Fruit fly (Drosophila melanogaster) whole organism, prepupa: ENCODE results near the gene mei-P26.

Experiments
- Blimp-1 ChIP-seq: fragments of 200-800 bp; sonication (Bioruptor generic); optimal IDR thresholded peaks from 3 replicates; lab custom pipeline; 2017; ENCODE audit warnings: missing biosample characterization, missing genetic modification characterization, mild to moderate bottlenecking, moderate library complexity, missing genetic modification reagents
- CG10631 ChIP-seq: fragments of 200-800 bp; sonication (Bioruptor generic); optimal IDR thresholded peaks from 2 replicates; lab custom pipeline; 2016; ENCODE audit warnings: missing biosample characterization, missing genetic modification characterization
- CG10669 ChIP-seq: fragments of 200-800 bp; sonication (Bioruptor generic); optimal IDR thresholded peaks from 3 replicates; lab custom pipeline; 2018; ENCODE audit warnings: missing biosample characterization, mild to moderate bottlenecking, missing genetic modification characterization, moderate library complexity
- CG11294 ChIP-seq: fragments of 200-800 bp; sonication (Bioruptor generic); IDR thresholded peaks from 2 replicates; pipeline ENCODE4 v1.3.6; 2022; ENCODE audit warnings: missing biosample characterization, missing genetic modification characterization
- CG11762 ChIP-seq: fragments of 200-800 bp; sonication (Bioruptor generic); optimal IDR thresholded peaks from 3 replicates; lab custom pipeline; 2016; ENCODE audit warnings: missing biosample characterization, missing genetic modification characterization; ENCODE audit not compliant: insufficient read depth
- CG11902 ChIP-seq: fragments of 200-800 bp; sonication (Bioruptor generic); optimal IDR thresholded peaks from 3 replicates; lab custom pipeline; 2016; ENCODE audit warnings: missing biosample characterization, missing genetic modification characterization
- CG15336 ChIP-seq: fragments of 200-800 bp; sonication (Bioruptor generic); IDR thresholded peaks from 2 replicates; pipeline ENCODE4 v1.3.6; 2022; ENCODE audit warnings: missing biosample characterization, missing genetic modification characterization
- CG1621 ChIP-seq: fragments of 200-800 bp; sonication (Bioruptor generic); optimal IDR thresholded peaks from 3 replicates; lab custom pipeline; 2018; ENCODE audit warnings: missing biosample characterization, mild to moderate bottlenecking, missing genetic modification characterization
- CG3032 ChIP-seq: fragments of 200-800 bp; optimal IDR thresholded peaks from 2 replicates; lab custom pipeline; 2019; ENCODE audit warnings: missing biosample characterization, mild to moderate bottlenecking, missing genetic modification characterization, moderate library complexity
- CG34406 ChIP-seq: fragments of 200-800 bp; sonication (Bioruptor generic); optimal IDR thresholded peaks from 3 replicates; lab custom pipeline; 2016; ENCODE audit warnings: missing biosample characterization, missing genetic modification characterization
- CG4318 ChIP-seq: fragments of 200-800 bp; sonication (Bioruptor generic); optimal IDR thresholded peaks from 3 replicates; lab custom pipeline; 2017; ENCODE audit warnings: missing biosample characterization, mild to moderate bottlenecking, missing genetic modification characterization
- CG6163 ChIP-seq: fragments of 200-800 bp; sonication (Bioruptor generic); IDR thresholded peaks from 3 replicates; pipeline ENCODE4 v1.3.6; 2022; ENCODE audit warnings: missing biosample characterization, missing genetic modification characterization
- CG6792 ChIP-seq: fragments of 200-800 bp; sonication (Bioruptor generic); optimal IDR thresholded peaks from 3 replicates; lab custom pipeline; 2016; ENCODE audit warnings: missing biosample characterization, missing genetic modification characterization
- CG7368 ChIP-seq: fragments of 200-800 bp; sonication (Bioruptor generic); optimal IDR thresholded peaks from 3 replicates; lab custom pipeline; 2016; ENCODE audit warnings: missing biosample characterization, missing genetic modification characterization
- CG8119 ChIP-seq: fragments of 200-800 bp; sonication (Bioruptor generic); IDR thresholded peaks from 3 replicates; pipeline ENCODE4 v1.3.6; 2022; ENCODE audit warnings: missing biosample characterization, missing genetic modification characterization
- CG8319 ChIP-seq: fragments of 200-800 bp; sonication (Bioruptor generic); optimal IDR thresholded peaks from 3 replicates; lab custom pipeline; 2016; ENCODE audit warnings: missing biosample characterization, missing genetic modification characterization
- CG9139 ChIP-seq: fragments of 200-800 bp; sonication (Bioruptor generic); optimal IDR thresholded peaks from 3 replicates; lab custom pipeline; 2017; ENCODE audit warnings: missing biosample characterization, mild to moderate bottlenecking, missing genetic modification characterization
- Eip75B ChIP-seq: fragments of 200-800 bp; sonication (Bioruptor generic); optimal IDR thresholded peaks from 3 replicates; lab custom pipeline; 2016; ENCODE audit warnings: missing biosample characterization, missing genetic modification characterization
- Eip78C ChIP-seq: fragments of 200-800 bp; sonication (Bioruptor generic); peaks from one replicate; lab custom pipeline; 2016; ENCODE audit warnings: missing biosample characterization, missing genetic modification characterization
- Ets21C ChIP-seq: fragments of 200-800 bp; sonication (Bioruptor generic); optimal IDR thresholded peaks from 3 replicates; lab custom pipeline; 2016; ENCODE audit warnings: missing biosample characterization, missing genetic modification characterization
- Gug ChIP-seq: fragments of 200-800 bp; sonication (Bioruptor generic); IDR thresholded peaks from 2 replicates; pipeline ENCODE4 v1.3.6; 2022; ENCODE audit warnings: missing biosample characterization, missing genetic modification characterization
- Hr38 ChIP-seq: sonication (Bioruptor generic); optimal IDR thresholded peaks from 2 replicates; lab custom pipeline; 2016; ENCODE audit warnings: missing biosample characterization, missing genetic modification characterization
- Hr39 ChIP-seq: fragments of 200-800 bp; sonication (Bioruptor generic); optimal IDR thresholded peaks from 2 replicates; lab custom pipeline; 2016; ENCODE audit warnings: missing biosample characterization, missing genetic modification characterization
- Hr4 ChIP-seq: fragments of 200-800 bp; sonication (Bioruptor generic); optimal IDR thresholded peaks from 3 replicates; lab custom pipeline; 2016; ENCODE audit warnings: missing biosample characterization, missing genetic modification characterization
- Lpt ChIP-seq: fragments of 200-800 bp; sonication (Bioruptor generic); optimal IDR thresholded peaks from 3 replicates; lab custom pipeline; 2016; ENCODE audit warnings: missing biosample characterization, missing genetic modification characterization
- OdsH ChIP-seq: fragments of 200-800 bp; sonication (Bioruptor generic); optimal IDR thresholded peaks from 3 replicates; lab custom pipeline; 2016; ENCODE audit warnings: missing biosample characterization, missing genetic modification characterization
- Sox102F ChIP-seq: fragments of 200-800 bp; sonication (Bioruptor generic); optimal IDR thresholded peaks from 2 replicates; lab custom pipeline; 2016; ENCODE audit warnings: missing biosample characterization, mild to moderate bottlenecking, missing genetic modification characterization
- Sox14 ChIP-seq: fragments of 200-800 bp; sonication (Bioruptor generic); optimal IDR thresholded peaks from 3 replicates; lab custom pipeline; 2016; ENCODE audit warnings: missing biosample characterization, missing genetic modification characterization
- acj6 ChIP-seq: fragments of 200-800 bp; sonication (Bioruptor generic); optimal IDR thresholded peaks from 3 replicates; lab custom pipeline; 2016; ENCODE audit warnings: missing biosample characterization, missing genetic modification characterization
- cyc ChIP-seq: fragments of 200-800 bp; sonication (Bioruptor generic); optimal IDR thresholded peaks from 3 replicates; lab custom pipeline; 2016; ENCODE audit warnings: missing biosample characterization, missing genetic modification characterization
- eg ChIP-seq: fragments of 200-800 bp; sonication (Bioruptor generic); IDR thresholded peaks from 3 replicates; pipeline ENCODE4 v1.3.6; 2022; ENCODE audit warnings: missing biosample characterization, missing genetic modification characterization
- esn ChIP-seq: fragments of 200-800 bp; sonication (Bioruptor generic); optimal IDR thresholded peaks from 2 replicates; lab custom pipeline; 2016; ENCODE audit warnings: missing biosample characterization, mild to moderate bottlenecking, missing genetic modification characterization, moderate library complexity
- fd59A ChIP-seq: fragments of 200-800 bp; sonication (Bioruptor generic); optimal IDR thresholded peaks from 2 replicates; lab custom pipeline; 2017; ENCODE audit warnings: missing biosample characterization, mild to moderate bottlenecking, missing genetic modification characterization, missing genetic modification reagents
- fkh ChIP-seq: fragments of 200-800 bp; sonication (Bioruptor generic); optimal IDR thresholded peaks from 3 replicates; lab custom pipeline; 2017; ENCODE audit warnings: missing biosample characterization, mild to moderate bottlenecking, missing genetic modification characterization, moderate library complexity
- lz ChIP-seq: fragments of 200-800 bp; sonication (Bioruptor generic); optimal IDR thresholded peaks from 3 replicates; lab custom pipeline; 2016; ENCODE audit warnings: missing biosample characterization, missing genetic modification characterization
- net ChIP-seq: fragments of 200-800 bp; sonication (Bioruptor generic); optimal IDR thresholded peaks from 3 replicates; lab custom pipeline; 2016; ENCODE audit warnings: missing biosample characterization, missing genetic modification characterization
- pdm3 ChIP-seq: fragments of 200-800 bp; sonication (Bioruptor generic); optimal IDR thresholded peaks from 3 replicates; lab custom pipeline; 2016; ENCODE audit warnings: missing biosample characterization, missing genetic modification characterization
- salr ChIP-seq, 2 experiments: fragments of 200-800 bp; sonication (Bioruptor generic); optimal IDR thresholded peaks; 3 replicates each; lab custom pipeline; 2016 to 2018; ENCODE audit warnings: missing biosample characterization in 2 of 2, missing genetic modification characterization in 2 of 2, mild to moderate bottlenecking in 1 of 2
- spab ChIP-seq: fragments of 200-800 bp; sonication (Bioruptor generic); optimal IDR thresholded peaks from 2 replicates; lab custom pipeline; 2017; ENCODE audit warnings: missing biosample characterization, mild to moderate bottlenecking, missing genetic modification characterization, missing genetic modification reagents
- ss ChIP-seq, 2 experiments: fragments of 200-800 bp; sonication (Bioruptor generic); optimal IDR thresholded peaks; 2 replicates in 1 of 2; 3 replicates in 1 of 2; lab custom pipeline; 2017 to 2018; ENCODE audit warnings: mild to moderate bottlenecking in 2 of 2, missing biosample characterization in 2 of 2, missing genetic modification characterization in 2 of 2, moderate library complexity in 1 of 2
- svp ChIP-seq: fragments of 200-800 bp; sonication (Bioruptor generic); peaks from one replicate; lab custom pipeline; 2016; ENCODE audit warnings: missing biosample characterization, missing genetic modification characterization
- topi ChIP-seq: fragments of 200-800 bp; sonication (Bioruptor generic); optimal IDR thresholded peaks from 3 replicates; lab custom pipeline; 2016; ENCODE audit warnings: missing biosample characterization, missing genetic modification characterization
- vri ChIP-seq: fragments of 200-800 bp; sonication (Bioruptor generic); optimal IDR thresholded peaks from 3 replicates; lab custom pipeline; 2016; ENCODE audit warnings: missing biosample characterization, mild to moderate bottlenecking, missing genetic modification characterization

The mei-P26 gene

dm6 chrX:9190555-9191184 is 27.6 kb downstream of the mei-P26 start, which contains the start of gene CG12115:
TSS of gene CG12115 (minus strand) at chrX:9190605.
- TF ChIP-seq Blimp-1 (GFP tag; lab: Kevin White, UChicago), result no peak
- no peak for TF ChIP-seq Ets21C
- TF ChIP-seq eg (GFP tag; lab: Robert Waterston, UW), result no peak
- TF ChIP-seq vri (GFP tag; lab: Kevin White, UChicago), result peak; percentile 13

- no peak for TF ChIP-seq ss (GFP tag; optimal IDR thresholded peaks at IDR 0.05; lab: Kevin White, UChicago)
- no peak for TF ChIP-seq CG9139 (GFP tag; lab: Kevin White, UChicago)
- no peak for TF ChIP-seq CG34406 (GFP tag; lab: Kevin White, UChicago)
- TF ChIP-seq, all 60 proteins: peak for 0
These were observed 28.3 kb downstream of the mei-P26 start, which contains the start of gene CG12057 for dm6 chrX:9191357-9191756. TSS of gene CG12057 (plus strand) at chrX:9191657.

DNA sequence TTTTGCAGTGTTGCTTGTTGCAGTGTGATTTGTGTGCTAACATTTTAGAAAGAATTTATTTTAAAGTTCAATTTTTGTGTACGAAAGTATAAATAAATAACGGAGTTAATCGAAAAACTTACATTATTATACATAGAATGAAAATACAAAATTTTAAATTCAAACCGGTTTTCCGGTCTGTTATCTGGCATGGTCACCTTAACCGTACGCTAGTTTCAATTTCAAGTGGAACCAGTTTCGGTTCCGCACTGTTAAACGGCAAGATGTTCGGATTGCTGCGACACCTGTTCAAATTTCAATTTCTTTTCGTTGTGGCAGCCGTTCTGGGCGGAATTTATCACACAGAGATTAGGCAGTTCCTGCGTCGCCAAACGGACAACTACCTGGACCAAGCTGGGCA is 29.4 kb downstream of the mei-P26 start, which contains the start of gene CG12056:
Gene CG12056 (plus strand): TSS at position 241 of the 400 bp plus-strand sequence.
- TF ChIP-seq Eip78C (peak; percentile 9), net (GFP tag; lab: Kevin White, UChicago) (no peak), CG11902 (GFP tag; lab: Kevin White, UChicago) (no peak), CG6163 (GFP tag; lab: Robert Waterston, UW) (no peak), fd59A (GFP tag; lab: Kevin White, UChicago) (no peak)
- TF ChIP-seq, all 60 proteins: peak for 1

DNA sequence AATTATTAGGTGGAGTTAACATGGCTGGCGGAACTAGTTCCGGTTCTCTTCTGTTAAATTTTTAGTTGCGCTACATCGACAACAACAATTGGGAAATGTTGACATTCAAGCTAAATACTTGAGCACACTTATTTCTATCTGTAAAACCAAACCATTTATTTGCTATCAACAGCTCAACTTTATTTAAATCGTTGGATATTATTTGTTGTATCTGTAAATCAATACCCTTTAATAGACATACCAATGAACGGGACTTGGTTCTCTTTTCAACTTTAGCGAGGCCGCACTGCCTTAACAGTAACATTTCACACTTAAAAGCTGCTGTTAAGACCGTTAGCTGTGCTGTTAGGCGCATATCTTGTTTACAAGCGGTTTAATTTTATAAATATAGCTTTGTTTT is 30.5 kb downstream of the mei-P26 start, which contains the start of gene CG12106:
Gene CG12106 (plus strand): TSS at position 295 of the 400 bp plus-strand sequence.
- TF ChIP-seq pdm3 (GFP tag; lab: Kevin White, UChicago), result peak; percentile 62
- peak; percentile 38 for TF ChIP-seq CG6792
- TF ChIP-seq Blimp-1 (GFP tag; lab: Kevin White, UChicago), result no peak
- peak; percentile 52 for TF ChIP-seq CG15336 (GFP tag; lab: Robert Waterston, UW)
- peak; percentile 17 for TF ChIP-seq CG10631 (GFP tag; lab: Kevin White, UChicago)
- TF ChIP-seq Hr39 (GFP tag; lab: Kevin White, UChicago), result peak; percentile 64
- TF ChIP-seq lz, result peak; percentile 63
- TF ChIP-seq CG11762 (GFP tag; lab: Kevin White, UChicago), result peak; percentile 21
- peak; percentile 60 for TF ChIP-seq topi (GFP tag; lab: Kevin White, UChicago)
- no peak for TF ChIP-seq salr (GFP tag; optimal IDR thresholded peaks at IDR 0.05; lab: Kevin White, UChicago)
- TF ChIP-seq Sox14, result peak; percentile 45
- TF ChIP-seq OdsH (GFP tag; lab: Kevin White, UChicago), result peak; percentile 60
- TF ChIP-seq esn (GFP tag; lab: Kevin White, UChicago), result peak; percentile 56
- peak; percentile 60 for TF ChIP-seq Hr4 (GFP tag; lab: Kevin White, UChicago)
- no peak for TF ChIP-seq Lpt (GFP tag; lab: Kevin White, UChicago)
- TF ChIP-seq CG1621, result peak; percentile 31
- TF ChIP-seq CG34406 (GFP tag; lab: Kevin White, UChicago), result no peak
- no peak for TF ChIP-seq svp (GFP tag; lab: Kevin White, UChicago)
- TF ChIP-seq net (GFP tag; lab: Kevin White, UChicago), result no peak
- TF ChIP-seq ss (GFP tag; optimal IDR thresholded peaks at IDR 0.05; lab: Kevin White, UChicago), result no peak
- no peak for TF ChIP-seq CG9139 (GFP tag; lab: Kevin White, UChicago)
- peak; percentile 53 for TF ChIP-seq CG10669
- peak; percentile 87 for TF ChIP-seq Eip78C
- peak; percentile 5 for TF ChIP-seq CG8319 (GFP tag; lab: Kevin White, UChicago)
- peak; percentile 56 for TF ChIP-seq CG3032 (tag; lab: Kevin White, UChicago)
- TF ChIP-seq CG8119 (GFP tag; lab: Robert Waterston, UW), result no peak
- TF ChIP-seq spab (GFP tag; lab: Kevin White, UChicago), result no peak
- TF ChIP-seq Ets21C, result peak; percentile 47
- TF ChIP-seq fd59A (GFP tag; lab: Kevin White, UChicago), result no peak
- TF ChIP-seq CG11902 (GFP tag; lab: Kevin White, UChicago), result peak; percentile 7
- no peak for TF ChIP-seq CG7368 (GFP tag; lab: Kevin White, UChicago)
- TF ChIP-seq Hr38 (GFP tag; lab: Kevin White, UChicago), result no peak
- TF ChIP-seq cyc, result peak; percentile 65
- peak; percentile 42 for TF ChIP-seq Eip75B (GFP tag; lab: Kevin White, UChicago)
- TF ChIP-seq Sox102F (GFP tag; lab: Kevin White, UChicago), result no peak
- peak; percentile 72 for TF ChIP-seq fkh
- TF ChIP-seq CG4318 (GFP tag; lab: Kevin White, UChicago), result peak; percentile 37
- peak; percentile 56 for TF ChIP-seq Gug (GFP tag; lab: Robert Waterston, UW)
- peak; percentile 47 for TF ChIP-seq acj6 (GFP tag; lab: Kevin White, UChicago)
- TF ChIP-seq CG11294 (GFP tag; lab: Robert Waterston, UW), result 0 out of 2 replicates have a peak, but pooled peaks have one; percentile 40
